Worm (Caenorhabditis elegans): ENCODE data around the gene C34E11.4.

DNA sequence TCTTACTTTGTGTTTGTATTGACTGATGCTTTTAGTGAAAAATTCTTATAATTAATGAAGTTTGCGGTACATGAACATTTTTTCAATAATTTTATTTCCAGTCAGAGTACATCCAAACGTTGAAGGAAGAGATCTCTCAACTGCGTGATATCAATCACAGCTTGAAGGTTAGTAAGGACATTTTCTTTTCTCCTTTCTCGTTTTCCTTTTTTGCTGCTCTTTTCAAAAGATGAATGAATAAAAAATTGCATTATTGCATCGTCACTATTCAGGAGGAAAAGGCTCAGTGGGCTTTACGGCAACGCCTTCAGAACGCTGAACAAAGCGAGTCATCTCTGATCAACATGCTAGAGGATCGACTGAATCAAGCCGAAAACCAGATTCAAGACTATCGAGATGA, 22.9 kb downstream of the C34E11.4 start:
- no peak for TF ChIP-seq ama-1 (optimal IDR thresholded peaks at IDR 0.05)
- TF ChIP-seq ceh-36 (tag; optimal IDR thresholded peaks at IDR 0.05): no peak
- no peak for TF ChIP-seq sea-1 (GFP tag; conservative IDR thresholded peaks at IDR 0.05)
- no peak for TF ChIP-seq tbx-11 (GFP tag; IDR thresholded peaks at IDR 0.05)
- no peak for TF ChIP-seq scrt-1 (GFP tag; IDR thresholded peaks at IDR 0.05)
- no peak for TF ChIP-seq hmg-4 (GFP tag; optimal IDR thresholded peaks at IDR 0.05)
- no peak for TF ChIP-seq flt-1 (GFP tag; IDR thresholded peaks at IDR 0.05)
